Worm (Caenorhabditis elegans) whole organism, L1 larva: ENCODE results near the gene C25A8.1.

Experiments
- ces-1 ChIP-seq: fragments of 150-350 bp; optimal IDR thresholded peaks from 2 replicates; lab custom pipeline; 2014; ENCODE audit warnings: missing biosample characterization, missing genetic modification reagents, missing genetic modification characterization
- egl-27 ChIP-seq, 2 experiments: fragments of 150-350 bp in 1 of 2; sonication (generic microtip); optimal IDR thresholded peaks; 3 replicates each; lab custom pipeline; 2017 to 2018; ENCODE audit warnings: missing biosample characterization in 2 of 2, missing genetic modification characterization in 2 of 2, missing genetic modification reagents in 2 of 2
- mdl-1 ChIP-seq, 2 experiments: fragments of 150-350 bp; optimal IDR thresholded peaks; 2 replicates each; lab custom pipeline; 2014 to 2017; ENCODE audit warnings: missing biosample characterization in 2 of 2, missing genetic modification characterization in 2 of 2, inconsistent platforms in 1 of 2
- nhr-11 ChIP-seq: fragments of 150-350 bp; optimal IDR thresholded peaks from 2 replicates; lab custom pipeline; 2014; ENCODE audit warnings: missing biosample characterization, missing genetic modification characterization
- nhr-76 ChIP-seq: sonication (generic microtip); optimal IDR thresholded peaks from 2 replicates; lab custom pipeline; 2017; ENCODE audit warnings: missing biosample characterization, missing genetic modification characterization
- skn-1 ChIP-seq: fragments of 150-350 bp; optimal IDR thresholded peaks from 2 replicates; lab custom pipeline; 2014; ENCODE audit warnings: missing biosample characterization, missing genetic modification characterization
- unc-62 ChIP-seq: fragments of 150-350 bp; optimal IDR thresholded peaks from 2 replicates; lab custom pipeline; 2014; ENCODE audit warnings: missing biosample characterization, missing genetic modification reagents, missing genetic modification characterization

DNA sequence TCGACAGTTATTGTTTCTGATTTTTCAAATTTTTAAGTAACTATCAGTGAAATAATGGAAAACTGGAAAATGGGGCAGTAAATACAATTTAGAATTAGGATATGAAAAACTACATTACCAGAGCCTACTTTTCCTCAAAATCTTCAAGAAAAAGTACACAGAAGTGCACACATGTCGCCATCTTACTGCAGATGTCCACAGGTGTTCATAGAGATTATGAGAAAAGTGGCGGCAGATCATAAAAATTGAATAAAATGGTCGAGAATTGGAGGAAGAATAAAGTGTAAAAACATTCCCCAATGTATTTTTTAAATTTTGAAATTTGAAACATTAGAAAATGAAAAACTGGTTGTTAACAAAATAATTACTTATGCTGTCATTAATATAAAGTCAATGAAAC lies 13.0 kb upstream of the C25A8.1 start:
- no peak for TF ChIP-seq ces-1 (GFP tag; lab: Kevin White, UChicago)
- TF ChIP-seq unc-62 (GFP tag; lab: Kevin White, UChicago) = no peak
- TF ChIP-seq mdl-1 (tag; optimal IDR thresholded peaks at IDR 0.05; lab: Kevin White, UChicago) = no peak
- TF ChIP-seq nhr-11 = no peak
- TF ChIP-seq skn-1 (tag; lab: Kevin White, UChicago) = no peak
- no peak for TF ChIP-seq nhr-76 (tag; lab: Kevin White, UChicago)
- no peak for TF ChIP-seq egl-27 (tag; optimal IDR thresholded peaks at IDR 0.05; lab: Kevin White, UChicago)
